Fruit fly (Drosophila melanogaster) whole organism, adult: ENCODE data around the gene fru.

Experiments
- CG11617 ChIP-seq: fragments of 200-800 bp; sonication (Bioruptor generic); optimal IDR thresholded peaks from 2 replicates; lab custom pipeline; 2017; ENCODE audit warnings: mild to moderate bottlenecking, missing biosample characterization, missing genetic modification reagents, missing genetic modification characterization
- CG14711 ChIP-seq: fragments of 200-800 bp; sonication (Bioruptor generic); optimal IDR thresholded peaks from 2 replicates; lab custom pipeline; 2018; ENCODE audit warnings: missing biosample characterization, mild to moderate bottlenecking, missing genetic modification characterization, moderate library complexity
- CG1620 ChIP-seq: fragments of 200-800 bp; sonication (Bioruptor generic); optimal IDR thresholded peaks from 2 replicates; lab custom pipeline; 2016; ENCODE audit warnings: missing biosample characterization, missing genetic modification characterization
- CG5204 ChIP-seq: fragments of 200-800 bp; sonication (Bioruptor generic); optimal IDR thresholded peaks from 2 replicates; lab custom pipeline; 2016; ENCODE audit warnings: missing biosample characterization, missing genetic modification characterization
- CG7045 ChIP-seq: fragments of 200-800 bp; sonication (Bioruptor generic); optimal IDR thresholded peaks from 2 replicates; lab custom pipeline; 2017; ENCODE audit warnings: missing biosample characterization, mild to moderate bottlenecking, missing genetic modification characterization
- Clk ChIP-seq: fragments of 200-800 bp; sonication (Bioruptor generic); optimal IDR thresholded peaks from 2 replicates; lab custom pipeline; 2017; ENCODE audit warnings: missing biosample characterization, missing genetic modification characterization
- Crg-1 ChIP-seq: fragments of 200-800 bp; sonication (Bioruptor generic); optimal IDR thresholded peaks from 2 replicates; lab custom pipeline; 2016; ENCODE audit warnings: missing biosample characterization, missing genetic modification characterization
- kay ChIP-seq: fragments of 200-800 bp; sonication (Bioruptor generic); peaks from one replicate; lab custom pipeline; 2016; ENCODE audit warnings: missing biosample characterization, missing genetic modification characterization, borderline replicate concordance
- ovo ChIP-seq: fragments of 200-800 bp; sonication (Bioruptor generic); optimal IDR thresholded peaks from 2 replicates; lab custom pipeline; 2016; ENCODE audit warnings: missing biosample characterization, missing genetic modification characterization
- pad ChIP-seq: fragments of 200-800 bp; sonication (Bioruptor generic); optimal IDR thresholded peaks from 3 replicates; lab custom pipeline; 2017; ENCODE audit warnings: missing biosample characterization, missing genetic modification characterization, mild to moderate bottlenecking, moderate library complexity, missing genetic modification reagents
- toe ChIP-seq: fragments of 200-800 bp; sonication (Bioruptor generic); optimal IDR thresholded peaks from 2 replicates; lab custom pipeline; 2016; ENCODE audit warnings: missing biosample characterization, missing genetic modification characterization

DNA sequence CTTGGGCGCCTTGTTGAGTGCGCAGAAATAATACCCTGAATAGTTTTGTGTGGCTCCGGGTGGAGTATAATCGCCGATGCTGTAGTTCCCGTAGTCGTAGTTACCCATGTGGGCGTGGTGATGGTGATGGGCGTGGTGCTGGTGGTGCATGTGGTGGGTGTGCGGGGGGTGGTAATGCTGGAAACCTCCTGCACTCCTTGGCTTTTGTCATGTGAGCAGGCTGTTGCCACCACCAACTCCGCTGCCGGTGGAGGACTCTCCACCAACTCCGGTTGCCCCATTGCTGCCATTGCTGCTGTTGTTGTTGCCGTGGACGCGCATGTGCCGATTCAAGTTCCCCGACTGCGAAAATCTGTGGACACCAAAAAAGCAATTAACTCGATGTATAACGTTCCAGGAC, 176.8 kb downstream of the fru start:
- TF ChIP-seq Clk (GFP tag; lab: Kevin White, UChicago) (no peak), CG11617 (GFP tag; lab: Kevin White, UChicago) (no peak), Crg-1 (GFP tag; lab: Kevin White, UChicago) (no peak), ovo (GFP tag; lab: Kevin White, UChicago) (no peak), CG5204 (GFP tag; lab: Kevin White, UChicago) (no peak), CG7045 (GFP tag; lab: Kevin White, UChicago) (no peak), toe (GFP tag; lab: Kevin White, UChicago) (no peak), pad (GFP tag; lab: Kevin White, UChicago) (no peak), CG14711 (no peak), kay (GFP tag; lab: Kevin White, UChicago) (no peak), CG1620 (GFP tag; lab: Kevin White, UChicago) (no peak)
